Worm (Caenorhabditis elegans) whole organism, L1 larva: Measurements from ENCODE around the gene srg-17.

Experiments used
- efl-3 ChIP-seq: fragments of 200-800 bp; sonication (Bioruptor generic); optimal IDR thresholded peaks from 2 replicates; lab custom pipeline; 2018; ENCODE audit warnings: mild to moderate bottlenecking, missing genetic modification characterization, missing compliant biosample characterization
- fos-1 ChIP-seq: fragments of 150-350 bp; optimal IDR thresholded peaks from 2 replicates; lab custom pipeline; 2014; ENCODE audit warnings: missing biosample characterization, missing genetic modification characterization
- hlh-17 ChIP-seq: fragments of 200-800 bp; sonication (Bioruptor generic); optimal IDR thresholded peaks from 2 replicates; lab custom pipeline; 2018; ENCODE audit warnings: missing genetic modification characterization, mild to moderate bottlenecking, missing compliant biosample characterization, moderate library complexity, borderline replicate concordance
- lin-39 ChIP-seq: fragments of 150-350 bp; optimal IDR thresholded peaks from 2 replicates; lab custom pipeline; 2014; ENCODE audit warnings: missing biosample characterization, missing genetic modification reagents, missing genetic modification characterization
- mep-1 ChIP-seq: fragments of 150-350 bp; optimal IDR thresholded peaks from 2 replicates; lab custom pipeline; 2014; ENCODE audit warnings: missing biosample characterization, missing genetic modification characterization
- nhr-77 ChIP-seq: fragments of 150-350 bp; optimal IDR thresholded peaks from 2 replicates; lab custom pipeline; 2014; ENCODE audit warnings: missing biosample characterization, missing genetic modification characterization
- nhr-84 ChIP-seq: sonication (generic microtip); optimal IDR thresholded peaks from 2 replicates; lab custom pipeline; 2017; ENCODE audit warnings: missing biosample characterization, missing genetic modification characterization
- sptf-1 ChIP-seq: fragments of 150-350 bp; optimal IDR thresholded peaks from 2 replicates; lab custom pipeline; 2014; ENCODE audit warnings: missing biosample characterization, missing genetic modification characterization

srg-17 gene

ce11 chrII:12519616-12520015 lies 46.1 kb downstream of the srg-17 start, which contains the start of gene ceh-99:
Gene ceh-99 (plus strand): TSS chrII:12519981.
- TF ChIP-seq fos-1 (tag; lab: Kevin White, UChicago) (no peak), mep-1 (no peak), lin-39 (no peak), nhr-84 (tag; lab: Kevin White, UChicago) (no peak), sptf-1 (no peak), efl-3 (GFP tag; lab: Kevin White, UChicago) (no peak), nhr-77 (tag; lab: Kevin White, UChicago) (no peak), hlh-17 (GFP tag; lab: Kevin White, UChicago) (no peak)
